Fruit fly (Drosophila melanogaster) whole organism, embryonic: ENCODE results near the gene Tg.

Experiments
- CG10147 ChIP-seq: fragments of 200-800 bp; sonication (Bioruptor generic); optimal IDR thresholded peaks from 2 replicates; lab custom pipeline; 2019; ENCODE audit warnings: missing biosample characterization, mild to moderate bottlenecking, missing genetic modification characterization, moderate library complexity
- CG11696 ChIP-seq: fragments of 200-800 bp; sonication (Bioruptor generic); IDR thresholded peaks from 2 replicates; pipeline ENCODE4 v1.3.6; 2022; ENCODE audit warnings: missing biosample characterization, missing genetic modification characterization
- CG12219 ChIP-seq: fragments of 200-800 bp; sonication (Bioruptor generic); optimal IDR thresholded peaks from 3 replicates; lab custom pipeline; 2018; ENCODE audit warnings: missing biosample characterization, mild to moderate bottlenecking, missing genetic modification characterization
- CG12391 ChIP-seq: fragments of 200-800 bp; sonication (Bioruptor generic); optimal IDR thresholded peaks from 3 replicates; lab custom pipeline; 2018; ENCODE audit warnings: missing biosample characterization, mild to moderate bottlenecking, missing genetic modification characterization, moderate library complexity
- CG13296 ChIP-seq: fragments of 200-800 bp; sonication (Bioruptor generic); optimal IDR thresholded peaks from 3 replicates; lab custom pipeline; 2018; ENCODE audit warnings: missing biosample characterization, mild to moderate bottlenecking, missing genetic modification characterization
- CG13424 ChIP-seq: fragments of 200-800 bp; sonication (Bioruptor generic); optimal IDR thresholded peaks from 2 replicates; lab custom pipeline; 2019; ENCODE audit warnings: missing biosample characterization, mild to moderate bottlenecking, missing genetic modification characterization, moderate library complexity
- CG14667 ChIP-seq: fragments of 200-800 bp; sonication (Bioruptor generic); IDR thresholded peaks from 2 replicates; pipeline ENCODE4 v1.3.6; 2022; ENCODE audit warnings: missing biosample characterization, missing genetic modification characterization
- CG17328 ChIP-seq: fragments of 200-800 bp; sonication (Bioruptor generic); IDR thresholded peaks from 2 replicates; pipeline ENCODE4 v1.3.6; 2022; ENCODE audit warnings: missing biosample characterization, missing genetic modification characterization
- CG17361 ChIP-seq: fragments of 200-800 bp; sonication (Bioruptor generic); IDR thresholded peaks from 3 replicates; pipeline ENCODE4 v1.3.6; 2022; ENCODE audit warnings: missing biosample characterization, missing genetic modification characterization
- CG18011 ChIP-seq: fragments of 200-800 bp; sonication (Bioruptor generic); optimal IDR thresholded peaks from 2 replicates; lab custom pipeline; 2017; ENCODE audit warnings: missing biosample characterization, missing genetic modification characterization, mild to moderate bottlenecking, moderate library complexity, missing genotype
- CG18476 ChIP-seq: fragments of 200-800 bp; sonication (Bioruptor generic); optimal IDR thresholded peaks from 2 replicates; lab custom pipeline; 2016; ENCODE audit warnings: missing biosample characterization, mild to moderate bottlenecking, missing genetic modification characterization
- CG18764 ChIP-seq: fragments of 200-800 bp; sonication (Bioruptor generic); optimal IDR thresholded peaks from 3 replicates; lab custom pipeline; 2016; ENCODE audit warnings: missing biosample characterization, missing genetic modification characterization
- CG2120 ChIP-seq: fragments of 200-800 bp; sonication (Bioruptor generic); optimal IDR thresholded peaks from 3 replicates; lab custom pipeline; 2016; ENCODE audit warnings: missing biosample characterization, missing genetic modification characterization
- CG2199 ChIP-seq: fragments of 200-800 bp; sonication (Bioruptor generic); IDR thresholded peaks from 3 replicates; pipeline ENCODE4 v1.3.6; 2022; ENCODE audit warnings: missing biosample characterization, missing genetic modification characterization
- CG32767 ChIP-seq: fragments of 200-800 bp; sonication (Bioruptor generic); IDR thresholded peaks from 2 replicates; pipeline ENCODE4 v1.3.6; 2022; ENCODE audit warnings: missing biosample characterization, missing genetic modification characterization
- CG3838 ChIP-seq: fragments of 200-800 bp; sonication (Bioruptor generic); optimal IDR thresholded peaks from 3 replicates; lab custom pipeline; 2016; ENCODE audit warnings: missing biosample characterization, missing genetic modification characterization
- CG6654 ChIP-seq: fragments of 200-800 bp; sonication (Bioruptor generic); optimal IDR thresholded peaks from 2 replicates; lab custom pipeline; 2017; ENCODE audit warnings: missing biosample characterization, mild to moderate bottlenecking, missing genetic modification characterization
- CG6854 ChIP-seq: fragments of 200-800 bp; sonication (Bioruptor generic); optimal IDR thresholded peaks from 3 replicates; lab custom pipeline; 2017; ENCODE audit warnings: missing biosample characterization, mild to moderate bottlenecking, missing genetic modification characterization
- CG7556 ChIP-seq: fragments of 200-800 bp; sonication (Bioruptor generic); optimal IDR thresholded peaks from 2 replicates; lab custom pipeline; 2017; ENCODE audit warnings: missing biosample characterization, mild to moderate bottlenecking, missing genetic modification characterization
- CG7839 ChIP-seq: fragments of 200-800 bp; sonication (Bioruptor generic); optimal IDR thresholded peaks from 3 replicates; lab custom pipeline; 2018; ENCODE audit warnings: missing biosample characterization, mild to moderate bottlenecking, missing genetic modification characterization, moderate library complexity
- Chrac-16 ChIP-seq: fragments of 200-800 bp; sonication (Bioruptor generic); optimal IDR thresholded peaks from 3 replicates; lab custom pipeline; 2016; ENCODE audit warnings: missing biosample characterization, missing genetic modification characterization
- CkIIα-i1 ChIP-seq: fragments of 200-800 bp; sonication (Bioruptor generic); IDR thresholded peaks from 2 replicates; pipeline ENCODE4 v1.3.6; 2022; ENCODE audit warnings: missing biosample characterization, missing genetic modification characterization
- Doc2 ChIP-seq: fragments of 200-800 bp; sonication (Bioruptor generic); IDR thresholded peaks from 2 replicates; pipeline ENCODE4 v1.3.6; 2022; ENCODE audit warnings: missing biosample characterization, missing genetic modification characterization
- E2f2 ChIP-seq: fragments of 200-800 bp; sonication (Bioruptor generic); IDR thresholded peaks from 2 replicates; pipeline ENCODE4 v1.3.6; 2022; ENCODE audit warnings: missing biosample characterization, missing genetic modification characterization
- Ets65A ChIP-seq: fragments of 200-800 bp; sonication (Bioruptor generic); peaks from one replicate; lab custom pipeline; 2016; ENCODE audit warnings: missing biosample characterization, missing genetic modification characterization
- Fer1 ChIP-seq: fragments of 200-800 bp; sonication (Bioruptor generic); optimal IDR thresholded peaks from 2 replicates; lab custom pipeline; 2017; ENCODE audit warnings: missing biosample characterization, mild to moderate bottlenecking, missing genetic modification characterization
- Hr51 ChIP-seq, 2 experiments: fragments of 200-800 bp; sonication (Bioruptor generic); optimal IDR thresholded peaks; 2 replicates in 1 of 2; 3 replicates in 1 of 2; lab custom pipeline; 2016 to 2018; ENCODE audit warnings: missing biosample characterization in 2 of 2, missing genetic modification characterization in 2 of 2, mild to moderate bottlenecking in 1 of 2, moderate library complexity in 1 of 2
- MESR4 ChIP-seq: fragments of 200-800 bp; sonication (Bioruptor generic); optimal IDR thresholded peaks from 2 replicates; lab custom pipeline; 2018; ENCODE audit warnings: missing biosample characterization, mild to moderate bottlenecking, missing genetic modification characterization, moderate library complexity
- Sox100B ChIP-seq: fragments of 200-800 bp; sonication (Bioruptor generic); optimal IDR thresholded peaks from 3 replicates; lab custom pipeline; 2018; ENCODE audit warnings: missing biosample characterization, mild to moderate bottlenecking, missing genetic modification characterization
- Sox102F ChIP-seq: fragments of 200-800 bp; sonication (Bioruptor generic); optimal IDR thresholded peaks from 2 replicates; lab custom pipeline; 2018; ENCODE audit warnings: missing biosample characterization, mild to moderate bottlenecking, missing genetic modification characterization, moderate library complexity
- Vsx1 ChIP-seq: fragments of 200-800 bp; sonication (Bioruptor generic); optimal IDR thresholded peaks from 2 replicates; lab custom pipeline; 2017; ENCODE audit warnings: missing biosample characterization, mild to moderate bottlenecking, missing genetic modification characterization, missing genetic modification reagents
- YL-1 ChIP-seq: fragments of 200-800 bp; sonication (Bioruptor generic); optimal IDR thresholded peaks from 3 replicates; lab custom pipeline; 2017; ENCODE audit warnings: missing biosample characterization, mild to moderate bottlenecking, missing genetic modification characterization
- al ChIP-seq: fragments of 200-800 bp; sonication (Bioruptor generic); IDR thresholded peaks from 2 replicates; pipeline ENCODE4 v1.3.6; 2022; ENCODE audit warnings: missing biosample characterization, missing genetic modification characterization
- cad ChIP-seq: fragments of >200 bp; optimal IDR thresholded peaks from 2 replicates; lab custom pipeline; 2017; ENCODE audit warnings: missing biosample characterization, missing genetic modification characterization
- crc ChIP-seq: fragments of 200-800 bp; sonication (Bioruptor generic); optimal IDR thresholded peaks from 2 replicates; lab custom pipeline; 2016; ENCODE audit warnings: missing biosample characterization, missing genetic modification characterization
- cwo ChIP-seq: fragments of 200-800 bp; sonication (Bioruptor generic); optimal IDR thresholded peaks from 3 replicates; lab custom pipeline; 2017; ENCODE audit warnings: missing biosample characterization, missing genetic modification characterization, mild to moderate bottlenecking, moderate library complexity, missing genetic modification reagents
- dysf ChIP-seq: fragments of 200-800 bp; sonication (Bioruptor generic); IDR thresholded peaks from 3 replicates; pipeline ENCODE4 v1.3.6; 2022; ENCODE audit warnings: missing biosample characterization, missing genetic modification characterization
- ems ChIP-seq: fragments of 200-800 bp; sonication (Bioruptor generic); optimal IDR thresholded peaks from 3 replicates; lab custom pipeline; 2016; ENCODE audit warnings: missing biosample characterization, missing genetic modification characterization
- en ChIP-seq: fragments of 200-800 bp; sonication (Bioruptor generic); optimal IDR thresholded peaks from 2 replicates; lab custom pipeline; 2016; ENCODE audit warnings: missing biosample characterization, missing genetic modification characterization
- kay ChIP-seq: fragments of 200-800 bp; sonication (Bioruptor generic); optimal IDR thresholded peaks from 2 replicates; lab custom pipeline; 2016; ENCODE audit warnings: missing biosample characterization, missing genetic modification characterization
- knrl ChIP-seq: fragments of 200-800 bp; sonication (Bioruptor generic); IDR thresholded peaks from 3 replicates; pipeline ENCODE4 v1.3.6; 2022; ENCODE audit warnings: missing biosample characterization, missing genetic modification characterization; ENCODE audit not compliant: partially characterized antibody
- lola ChIP-seq, 3 experiments: fragments of >200 bp in 2 of 3; fragments of 200-800 bp in 1 of 3; sonication (Bioruptor generic) in 1 of 3; optimal IDR thresholded peaks; 2 replicates each; lab custom pipeline; 2017 to 2019; ENCODE audit warnings: missing biosample characterization in 3 of 3, missing genetic modification characterization in 3 of 3, mild to moderate bottlenecking in 1 of 3, moderate library complexity in 1 of 3
- mam ChIP-seq: fragments of 200-800 bp; sonication (Bioruptor generic); optimal IDR thresholded peaks from 3 replicates; lab custom pipeline; 2016; ENCODE audit warnings: missing biosample characterization, missing genetic modification characterization
- oc ChIP-seq: fragments of 200-800 bp; sonication (Bioruptor generic); optimal IDR thresholded peaks from 2 replicates; lab custom pipeline; 2018; ENCODE audit warnings: missing biosample characterization, mild to moderate bottlenecking, missing genetic modification characterization, moderate library complexity
- phol ChIP-seq: fragments of 200-800 bp; sonication (Bioruptor generic); optimal IDR thresholded peaks from 3 replicates; lab custom pipeline; 2018; ENCODE audit warnings: missing biosample characterization, mild to moderate bottlenecking, missing genetic modification characterization, moderate library complexity
- row ChIP-seq: fragments of 200-800 bp; sonication (Bioruptor generic); IDR thresholded peaks from 3 replicates; pipeline ENCODE4 v1.3.6; 2022; ENCODE audit warnings: missing biosample characterization, missing genetic modification characterization
- sc ChIP-seq, 3 experiments: fragments of >200 bp in 2 of 3; fragments of 200-800 bp in 1 of 3; sonication (Bioruptor generic) in 1 of 3; optimal IDR thresholded peaks; 2 replicates in 2 of 3; 3 replicates in 1 of 3; lab custom pipeline; 2017; ENCODE audit warnings: mild to moderate bottlenecking in 1 of 3, missing biosample characterization in 1 of 3, missing genetic modification characterization in 1 of 3, missing genetic modification reagents in 1 of 3
- ssp ChIP-seq: fragments of 200-800 bp; sonication (Bioruptor generic); IDR thresholded peaks from 2 replicates; pipeline ENCODE4 v1.3.6; 2022; ENCODE audit warnings: missing biosample characterization, missing genetic modification characterization
- tin ChIP-seq: fragments of 200-800 bp; sonication (Bioruptor generic); optimal IDR thresholded peaks from 3 replicates; lab custom pipeline; 2016; ENCODE audit warnings: missing biosample characterization, missing genetic modification characterization
- vvl ChIP-seq: fragments of 200-800 bp; sonication (Bioruptor generic); IDR thresholded peaks from 2 replicates; pipeline ENCODE4 v1.3.6; 2022; ENCODE audit warnings: missing biosample characterization, missing genetic modification characterization
- zfh2 ChIP-seq: fragments of 200-800 bp; sonication (Bioruptor generic); optimal IDR thresholded peaks from 2 replicates; lab custom pipeline; 2016; ENCODE audit warnings: missing biosample characterization, missing genetic modification characterization

Gene Tg

DNA sequence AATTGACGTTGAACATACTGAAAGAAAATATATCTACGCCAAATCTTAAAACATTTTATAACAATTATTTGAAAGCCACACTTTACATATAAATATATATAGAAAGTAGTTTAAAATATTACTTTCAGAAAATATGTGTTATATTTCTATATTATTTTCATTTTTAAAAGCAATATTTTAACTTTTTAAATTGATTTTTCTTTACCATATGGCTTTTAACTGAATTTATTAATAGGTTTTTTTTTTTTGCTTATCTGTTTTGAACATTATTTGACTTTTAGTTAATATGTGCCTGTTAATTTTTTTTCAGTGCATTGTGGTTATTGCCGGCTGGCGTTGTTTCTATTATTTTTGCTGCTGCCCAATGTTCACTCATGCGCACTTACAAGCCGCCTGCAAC, 43.2 kb upstream of the Tg start (continued):
- TF ChIP-seq ems (GFP tag; lab: Kevin White, UChicago) (no peak), ssp (GFP tag; lab: Robert Waterston, UW) (no peak), Ets65A (GFP tag; lab: Kevin White, UChicago) (no peak), knrl (GFP tag; lab: Robert Waterston, UW) (no peak), lola (GFP tag; optimal IDR thresholded peaks at IDR 0.05; lab: Kevin White, UChicago) (no peak), kay (GFP tag; lab: Kevin White, UChicago) (no peak), CG10147 (GFP tag; lab: Kevin White, UChicago) (no peak), CG18764 (GFP tag; lab: Kevin White, UChicago) (no peak), CG12219 (GFP tag; lab: Kevin White, UChicago) (no peak), mam (no peak), CG2120 (no peak), en (GFP tag; lab: Kevin White, UChicago) (no peak), sc (optimal IDR thresholded peaks at IDR 0.05; lab: Kevin White, UChicago) (no peak), sc (GFP tag; optimal IDR thresholded peaks at IDR 0.05; lab: Kevin White, UChicago) (no peak), cad (no peak), CG14667 (no peak), CG7839 (peak; percentile 28), phol (tag; lab: Kevin White, UChicago) (peak; percentile 21), CG13424 (peak; percentile 13), CG6654 (GFP tag; lab: Kevin White, UChicago) (no peak), cwo (GFP tag; lab: Kevin White, UChicago) (no peak), CG6854 (GFP tag; lab: Kevin White, UChicago) (no peak), E2f2 (no peak), vvl (GFP tag; lab: Robert Waterston, UW) (no peak), al (GFP tag; lab: Robert Waterston, UW) (no peak), CG32767 (GFP tag; lab: Robert Waterston, UW) (no peak), tin (GFP tag; lab: Kevin White, UChicago) (no peak), Hr51 (GFP tag; optimal IDR thresholded peaks at IDR 0.05; lab: Kevin White, UChicago) (peak in 1 of 2 experiments; percentile 7), CkIIα-i1 (no peak), zfh2 (GFP tag; lab: Kevin White, UChicago) (no peak), CG3838 (GFP tag; lab: Kevin White, UChicago) (no peak), oc (tag; lab: Kevin White, UChicago) (no peak), Vsx1 (GFP tag; lab: Kevin White, UChicago) (no peak), CG2199 (GFP tag; lab: Robert Waterston, UW) (no peak), Chrac-16 (GFP tag; lab: Kevin White, UChicago) (no peak), MESR4 (GFP tag; lab: Kevin White, UChicago) (no peak), YL-1 (no peak), CG18011 (GFP tag; lab: Kevin White, UChicago) (no peak), CG17328 (GFP tag; lab: Robert Waterston, UW) (no peak), crc (no peak), CG11696 (GFP tag; lab: Robert Waterston, UW) (no peak), CG12391 (tag; lab: Kevin White, UChicago) (peak; percentile 10), row (peak; percentile 23; the same call in 1 of the 3 replicates), Fer1 (GFP tag; lab: Kevin White, UChicago) (no peak), dysf (GFP tag; lab: Robert Waterston, UW) (peak; percentile 37; the same call in 1 of the 3 replicates), Sox102F (GFP tag; lab: Kevin White, UChicago) (peak; percentile 4), CG17361 (GFP tag; lab: Robert Waterston, UW) (peak; percentile 46; the same call in 2 of the 3 replicates), CG7556 (peak; percentile 11), Doc2 (GFP tag; lab: Robert Waterston, UW) (no peak), CG13296 (GFP tag; lab: Kevin White, UChicago) (no peak), Sox100B (GFP tag; lab: Kevin White, UChicago) (peak; percentile 5), CG18476 (GFP tag; lab: Kevin White, UChicago) (no peak)
